Worm (Caenorhabditis elegans): ENCODE measurements around the gene EGAP4.1.

- TF ChIP-seq pes-1 (GFP tag; IDR thresholded peaks at IDR 0.05) (no peak), ama-1 (optimal IDR thresholded peaks at IDR 0.05) (no peak), tra-4 (tag; optimal IDR thresholded peaks at IDR 0.05) (no peak), hmbx-1 (tag; optimal IDR thresholded peaks at IDR 0.05) (no peak), ceh-13 (GFP tag; optimal IDR thresholded peaks at IDR 0.05) (no peak), hnd-1 (tag; optimal IDR thresholded peaks at IDR 0.05) (no peak), aly-1 (tag; optimal IDR thresholded peaks at IDR 0.05) (no peak), scrt-1 (GFP tag; IDR thresholded peaks at IDR 0.05) (no peak)
Observed at ce11 chrX:8761060-8761459, 33.9 kb upstream of the EGAP4.1 start.

Data from whole organism, early embryonic.